Worm (Caenorhabditis elegans): ENCODE measurements around the gene hrpu-1.

Gene hrpu-1

ce11 chrIV:15051045-15051444 lies 11.6 kb downstream of the hrpu-1 start:
- no peak for TF ChIP-seq unc-86 (tag; optimal IDR thresholded peaks at IDR 0.05)
- no peak for TF ChIP-seq Y22D7AL.16 (tag; optimal IDR thresholded peaks at IDR 0.05)
- TF ChIP-seq lin-11 (tag; optimal IDR thresholded peaks at IDR 0.05): no peak
- TF ChIP-seq hlh-6 (tag; optimal IDR thresholded peaks at IDR 0.05): no peak
- TF ChIP-seq hlh-8 (tag; optimal IDR thresholded peaks at IDR 0.05): no peak
- TF ChIP-seq pat-9 (tag; optimal IDR thresholded peaks at IDR 0.05): no peak
- no peak for TF ChIP-seq ceh-24 (tag; optimal IDR thresholded peaks at IDR 0.05)
- TF ChIP-seq F13H6.1 (tag; optimal IDR thresholded peaks at IDR 0.05): no peak
- TF ChIP-seq ceh-19 (GFP tag; optimal IDR thresholded peaks at IDR 0.05): no peak
- no peak for TF ChIP-seq madf-2 (tag; optimal IDR thresholded peaks at IDR 0.05)
- TF ChIP-seq sox-2 (GFP tag; IDR thresholded peaks at IDR 0.05): no peak
- no peak for TF ChIP-seq rnt-1 (tag; optimal IDR thresholded peaks at IDR 0.05)

ce11 chrIV:15053271-15053670 lies 13.9 kb downstream of the hrpu-1 start, which contains the start of gene srt-47:
Gene srt-47 (minus strand): TSS chrIV:15053371.
- TF ChIP-seq ceh-2 (tag; optimal IDR thresholded peaks at IDR 0.05): no peak

- TF ChIP-seq pat-9 (tag; optimal IDR thresholded peaks at IDR 0.05): no peak
- TF ChIP-seq T23F11.4 (GFP tag; optimal IDR thresholded peaks at IDR 0.05): no peak
- no peak for TF ChIP-seq hlh-6 (tag; optimal IDR thresholded peaks at IDR 0.05)
- no peak for TF ChIP-seq gmeb-2 (tag; optimal IDR thresholded peaks at IDR 0.05)
- TF ChIP-seq tbx-2 (tag; optimal IDR thresholded peaks at IDR 0.05): no peak
- TF ChIP-seq ceh-48 (tag; optimal IDR thresholded peaks at IDR 0.05): no peak
- TF ChIP-seq pax-1 (tag; optimal IDR thresholded peaks at IDR 0.05): no peak
- TF ChIP-seq fax-1 (tag; optimal IDR thresholded peaks at IDR 0.05): no peak
- TF ChIP-seq lim-6 (tag; optimal IDR thresholded peaks at IDR 0.05): no peak
- TF ChIP-seq sox-4 (tag; optimal IDR thresholded peaks at IDR 0.05): no peak
- TF ChIP-seq ceh-22 (tag; optimal IDR thresholded peaks at IDR 0.05): no peak
- TF ChIP-seq ceh-34 (tag; optimal IDR thresholded peaks at IDR 0.05): no peak
- no peak for TF ChIP-seq dve-1 (tag; optimal IDR thresholded peaks at IDR 0.05)
- TF ChIP-seq ceh-19 (GFP tag; optimal IDR thresholded peaks at IDR 0.05): no peak
- no peak for TF ChIP-seq eyg-1 (tag; optimal IDR thresholded peaks at IDR 0.05)
- TF ChIP-seq odd-2 (tag; optimal IDR thresholded peaks at IDR 0.05): no peak
- no peak for TF ChIP-seq ceh-31 (tag; optimal IDR thresholded peaks at IDR 0.05)
- no peak for TF ChIP-seq tbx-7 (tag; optimal IDR thresholded peaks at IDR 0.05)
- TF ChIP-seq Y22D7AL.16 (tag; optimal IDR thresholded peaks at IDR 0.05): no peak
- TF ChIP-seq C08G9.2 (tag; optimal IDR thresholded peaks at IDR 0.05): no peak
Observed at ce11 chrIV:15056081-15056586, 16.7 kb downstream of the hrpu-1 start, which contains the start of gene Y41E3.19. Gene Y41E3.19 (plus strand): TSS chrIV:15056131.

ce11 chrIV:15057994-15058393 lies 18.6 kb downstream of the hrpu-1 start, which contains the start of gene Y41E3.13:
Gene Y41E3.13 (plus strand): TSS chrIV:15058294.
- TF ChIP-seq ceh-22 (tag; optimal IDR thresholded peaks at IDR 0.05) (no peak), pqm-1 (tag; optimal IDR thresholded peaks at IDR 0.05) (no peak), ref-2 (tag; optimal IDR thresholded peaks at IDR 0.05) (no peak), pax-1 (tag; optimal IDR thresholded peaks at IDR 0.05) (no peak), K09A11.1 (tag; optimal IDR thresholded peaks at IDR 0.05; ENCODE audit: insufficient read depth) (no peak), hlh-15 (tag; optimal IDR thresholded peaks at IDR 0.05) (no peak), C08G9.2 (tag; optimal IDR thresholded peaks at IDR 0.05) (no peak), pha-2 (tag; optimal IDR thresholded peaks at IDR 0.05) (no peak), lim-6 (tag; optimal IDR thresholded peaks at IDR 0.05) (no peak), ceh-24 (tag; optimal IDR thresholded peaks at IDR 0.05) (no peak), ahr-1 (tag; optimal IDR thresholded peaks at IDR 0.05) (no peak), ceh-48 (tag; optimal IDR thresholded peaks at IDR 0.05) (no peak), pros-1 (tag; optimal IDR thresholded peaks at IDR 0.05) (no peak), unc-55 (GFP tag; optimal IDR thresholded peaks at IDR 0.05) (no peak), che-1 (tag; optimal IDR thresholded peaks at IDR 0.05) (no peak), ceh-18 (tag; optimal IDR thresholded peaks at IDR 0.05) (no peak), nhr-11 (tag; optimal IDR thresholded peaks at IDR 0.05) (no peak)

All from whole organism, late embryonic.